Worm (Caenorhabditis elegans): ENCODE measurements around the gene cpr-5.
A peak's percentile ranks its signal among the peaks of the same experiment; 100 is the strongest.

DNA sequence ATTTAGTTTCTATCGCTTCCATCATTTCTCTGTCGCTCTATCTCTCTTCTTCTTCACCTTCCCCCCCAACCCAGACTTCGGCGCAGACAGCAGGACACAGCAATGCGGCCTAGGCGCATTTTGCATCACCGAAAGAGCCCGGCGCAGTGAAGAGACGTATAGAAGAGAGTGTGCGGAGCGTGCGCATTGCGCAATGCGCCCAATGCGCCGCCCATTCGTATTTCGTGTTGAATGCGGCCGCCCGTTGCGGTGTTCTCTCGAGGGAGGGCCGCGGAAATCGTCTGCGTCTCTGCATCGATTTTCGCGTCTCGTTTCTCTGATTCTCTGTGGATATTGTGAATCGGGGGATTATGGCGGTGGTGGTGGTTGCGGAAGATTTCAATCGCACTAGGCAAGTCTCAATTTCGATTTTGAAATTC is 17.5 kb upstream of the cpr-5 start:
- TF ChIP-seq ceh-27 (GFP tag; optimal IDR thresholded peaks at IDR 0.05) (peak; percentile 97), lin-26 (GFP tag; IDR thresholded peaks at IDR 0.05) (peak; percentile 94), lag-1 (GFP tag; IDR thresholded peaks at IDR 0.05) (peak; percentile 85; the same call in 1 of the 2 replicates), atf-7 (tag; optimal IDR thresholded peaks at IDR 0.05) (peak; percentile 100), him-1 (tag; optimal IDR thresholded peaks at IDR 0.05) (no peak)
